Worm (Caenorhabditis elegans) whole organism, L4/young adult: ENCODE results near the gene srh-275.

ENCODE experiments used
- W03F9.2 ChIP-seq: fragments of 150-350 bp; optimal IDR thresholded peaks from 2 replicates; lab custom pipeline; 2014; ENCODE audit warnings: missing biosample characterization, missing genetic modification characterization
- dao-5 ChIP-seq: sonication (generic microtip); optimal IDR thresholded peaks from 2 replicates; lab custom pipeline; 2016; ENCODE audit warnings: missing genotype, missing genetic modification characterization, moderate library complexity, missing compliant biosample characterization
- him-1 ChIP-seq: sonication (generic microtip); optimal IDR thresholded peaks from 2 replicates; lab custom pipeline; 2016; ENCODE audit warnings: missing genotype, missing genetic modification reagents, missing genetic modification characterization, missing compliant biosample characterization

DNA sequence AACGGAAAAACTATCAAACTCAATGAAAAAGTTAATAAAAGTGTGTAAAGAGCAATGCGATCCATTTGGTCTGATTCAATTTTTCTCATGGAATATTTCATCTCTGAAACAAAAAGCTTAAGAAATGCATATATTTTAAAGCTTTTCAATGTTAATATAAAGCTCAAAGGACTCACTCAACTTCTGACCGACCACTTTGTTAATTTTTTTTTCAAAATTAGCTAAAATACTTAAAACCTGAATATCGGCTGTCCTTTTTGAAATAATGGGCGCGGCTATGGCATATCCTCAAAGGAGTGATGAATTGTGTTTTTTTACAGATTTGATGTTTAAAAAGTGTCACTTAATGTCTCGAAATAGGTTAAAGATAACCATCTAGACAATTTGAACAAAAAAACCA is 37.0 kb downstream of the srh-275 start, which contains the start of gene C02H6.1:
- no peak for TF ChIP-seq him-1 (tag; lab: Kevin White, UChicago)
- TF ChIP-seq dao-5 (tag; lab: Kevin White, UChicago) = no peak
- TF ChIP-seq W03F9.2 (tag; lab: Kevin White, UChicago) = no peak
